Worm (Caenorhabditis elegans): Measurements from ENCODE around the gene mab-7.

The mab-7 gene

DNA sequence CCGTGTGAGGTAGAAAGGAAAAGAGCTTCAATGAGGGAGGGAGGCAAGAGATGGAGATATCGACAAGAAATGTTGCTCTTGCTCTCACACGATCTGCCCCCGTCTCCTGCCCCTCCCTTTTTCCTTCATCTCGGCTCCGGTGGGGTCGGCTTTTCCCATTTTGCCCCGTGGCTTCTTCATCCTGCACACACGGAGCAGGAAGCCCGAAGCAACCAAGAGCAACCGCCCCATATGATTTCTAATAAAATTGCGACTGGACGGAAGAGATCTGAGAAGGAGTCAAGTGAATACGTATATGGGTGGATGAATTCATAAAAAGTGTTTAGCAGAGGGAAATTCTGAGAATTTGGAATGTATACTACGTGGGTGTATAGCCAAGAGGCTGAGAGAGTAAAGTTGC, 53.2 kb downstream of the mab-7 start:
- TF ChIP-seq hmbx-1 (tag; optimal IDR thresholded peaks at IDR 0.05), result no peak
- no peak for TF ChIP-seq pes-1 (GFP tag; IDR thresholded peaks at IDR 0.05)
- TF ChIP-seq ama-1 (optimal IDR thresholded peaks at IDR 0.05), result no peak
- TF ChIP-seq scrt-1 (GFP tag; IDR thresholded peaks at IDR 0.05), result no peak
- no peak for TF ChIP-seq ets-7 (tag; optimal IDR thresholded peaks at IDR 0.05)
- no peak for TF ChIP-seq sea-1 (GFP tag; conservative IDR thresholded peaks at IDR 0.05)
- TF ChIP-seq aly-1 (tag; optimal IDR thresholded peaks at IDR 0.05), result no peak
- TF ChIP-seq F13C5.2 (tag; optimal IDR thresholded peaks at IDR 0.05), result no peak
- no peak for TF ChIP-seq hnd-1 (tag; optimal IDR thresholded peaks at IDR 0.05)
- TF ChIP-seq hmg-4 (GFP tag; optimal IDR thresholded peaks at IDR 0.05), result no peak
- no peak for TF ChIP-seq tra-4 (tag; optimal IDR thresholded peaks at IDR 0.05)
- no peak for TF ChIP-seq flt-1 (GFP tag; IDR thresholded peaks at IDR 0.05)
- TF ChIP-seq B0310.2 (tag; optimal IDR thresholded peaks at IDR 0.05), result no peak
- no peak for TF ChIP-seq ceh-13 (GFP tag; optimal IDR thresholded peaks at IDR 0.05)
- TF ChIP-seq tbx-11 (GFP tag; IDR thresholded peaks at IDR 0.05), result no peak
- no peak for TF ChIP-seq ceh-36 (tag; optimal IDR thresholded peaks at IDR 0.05)
- TF ChIP-seq tbx-37 (GFP tag; conservative IDR thresholded peaks at IDR 0.05), result no peak

All from whole organism, early embryonic.